Worm (Caenorhabditis elegans) whole organism, L1 larva: ENCODE data around the gene gap-2.
A peak's percentile ranks its signal among the peaks of the same experiment; 100 is the strongest.
"Not testable (repeated sequence)": the region's sequence is repeated elsewhere in the genome, so short reads cannot be mapped to it uniquely, and the experiment has no call there.

Experiments
- C04F5.9 ChIP-seq: sonication (generic microtip); optimal IDR thresholded peaks from 2 replicates; lab custom pipeline; 2016; ENCODE audit warnings: missing genetic modification characterization, missing compliant biosample characterization
- C16A3.4 ChIP-seq: fragments of 150-350 bp; optimal IDR thresholded peaks from 2 replicates; lab custom pipeline; 2014; ENCODE audit warnings: missing biosample characterization, missing genetic modification characterization
- F16B12.6 ChIP-seq: fragments of 150-350 bp; optimal IDR thresholded peaks from 2 replicates; lab custom pipeline; 2014; ENCODE audit warnings: missing biosample characterization, missing genetic modification characterization
- aha-1 ChIP-seq: fragments of 150-350 bp; optimal IDR thresholded peaks from 2 replicates; lab custom pipeline; 2014; ENCODE audit warnings: missing biosample characterization, missing genetic modification characterization
- aly-2 ChIP-seq: fragments of 150-350 bp; optimal IDR thresholded peaks from 2 replicates; lab custom pipeline; 2014; ENCODE audit warnings: missing biosample characterization, missing genetic modification characterization
- blmp-1 ChIP-seq: fragments of 150-350 bp; optimal IDR thresholded peaks from 2 replicates; lab custom pipeline; 2014; ENCODE audit warnings: missing biosample characterization, missing genetic modification characterization
- ceh-82 ChIP-seq, 3 experiments: fragments of 150-350 bp in 1 of 3; sonication (generic microtip) in 2 of 3; optimal IDR thresholded peaks; 2 replicates each; lab custom pipeline; 2014 to 2017; ENCODE audit warnings: missing biosample characterization in 3 of 3, missing genetic modification characterization in 3 of 3
- ceh-88 ChIP-seq: fragments of 200-800 bp; sonication (Bioruptor generic); IDR thresholded peaks from 2 replicates; pipeline ENCODE4 v1.3.6; 2022; ENCODE audit warnings: missing genetic modification characterization, missing compliant biosample characterization
- ceh-90 ChIP-seq: sonication (generic microtip); optimal IDR thresholded peaks from 2 replicates; lab custom pipeline; 2016; ENCODE audit warnings: missing genetic modification characterization, missing compliant biosample characterization
- dpl-1 ChIP-seq, 3 experiments: fragments of 150-350 bp in 2 of 3; sonication (generic microtip) in 1 of 3; optimal IDR thresholded peaks; 2 replicates each; lab custom pipeline; 2014 to 2017; ENCODE audit warnings: missing biosample characterization in 3 of 3, missing genetic modification characterization in 3 of 3, missing genetic modification reagents in 3 of 3
- egl-13 ChIP-seq: sonication (generic microtip); optimal IDR thresholded peaks from 2 replicates; lab custom pipeline; 2016; ENCODE audit warnings: missing genotype, missing genetic modification reagents, missing genetic modification characterization, missing compliant biosample characterization
- egl-27 ChIP-seq, 2 experiments: fragments of 150-350 bp in 1 of 2; sonication (generic microtip); optimal IDR thresholded peaks; 3 replicates each; lab custom pipeline; 2017 to 2018; ENCODE audit warnings: missing biosample characterization in 2 of 2, missing genetic modification characterization in 2 of 2, missing genetic modification reagents in 2 of 2
- fos-1 ChIP-seq: fragments of 150-350 bp; optimal IDR thresholded peaks from 2 replicates; lab custom pipeline; 2014; ENCODE audit warnings: missing biosample characterization, missing genetic modification characterization
- hlh-17 ChIP-seq: fragments of 200-800 bp; sonication (Bioruptor generic); optimal IDR thresholded peaks from 2 replicates; lab custom pipeline; 2018; ENCODE audit warnings: missing genetic modification characterization, mild to moderate bottlenecking, missing compliant biosample characterization, moderate library complexity, borderline replicate concordance
- isw-1 ChIP-seq: fragments of 200-800 bp; sonication (Bioruptor generic); IDR thresholded peaks from 2 replicates; pipeline ENCODE4 v1.3.6; 2022; ENCODE audit warnings: missing genetic modification characterization, missing compliant biosample characterization
- jun-1 ChIP-seq: fragments of 150-350 bp; optimal IDR thresholded peaks from 2 replicates; lab custom pipeline; 2014; ENCODE audit warnings: missing biosample characterization, missing genetic modification reagents, missing genetic modification characterization
- lin-14 ChIP-seq: fragments of 200-800 bp; sonication (Bioruptor generic); optimal IDR thresholded peaks from 2 replicates; lab custom pipeline; 2018; ENCODE audit warnings: mild to moderate bottlenecking, missing genetic modification characterization, moderate library complexity, missing compliant biosample characterization
- lin-15B ChIP-seq: fragments of 150-350 bp; sonication (generic microtip); optimal IDR thresholded peaks from 3 replicates; lab custom pipeline; 2014; ENCODE audit warnings: missing biosample characterization, missing genetic modification characterization
- lin-35 ChIP-seq, 2 experiments: fragments of 150-350 bp; optimal IDR thresholded peaks; 2 replicates each; lab custom pipeline; 2014; ENCODE audit warnings: missing biosample characterization in 2 of 2, missing genetic modification characterization in 2 of 2, missing genetic modification reagents in 2 of 2
- lir-3 ChIP-seq: sonication (generic microtip); optimal IDR thresholded peaks from 2 replicates; lab custom pipeline; 2016; ENCODE audit warnings: mild to moderate bottlenecking, missing genetic modification characterization, moderate library complexity, missing compliant biosample characterization; ENCODE audit not compliant: poor library complexity
- mef-2 ChIP-seq: fragments of 150-350 bp; optimal IDR thresholded peaks from 2 replicates; lab custom pipeline; 2014; ENCODE audit warnings: missing biosample characterization, missing genetic modification characterization
- mep-1 ChIP-seq: fragments of 150-350 bp; optimal IDR thresholded peaks from 2 replicates; lab custom pipeline; 2014; ENCODE audit warnings: missing biosample characterization, missing genetic modification characterization
- nhr-11 ChIP-seq: fragments of 150-350 bp; optimal IDR thresholded peaks from 2 replicates; lab custom pipeline; 2014; ENCODE audit warnings: missing biosample characterization, missing genetic modification characterization
- nhr-47 ChIP-seq: sonication (generic microtip); optimal IDR thresholded peaks from 2 replicates; lab custom pipeline; 2016; ENCODE audit warnings: mild to moderate bottlenecking, missing genetic modification characterization, moderate library complexity, missing compliant biosample characterization
- nhr-77 ChIP-seq: fragments of 150-350 bp; optimal IDR thresholded peaks from 2 replicates; lab custom pipeline; 2014; ENCODE audit warnings: missing biosample characterization, missing genetic modification characterization
- nhr-84 ChIP-seq: sonication (generic microtip); optimal IDR thresholded peaks from 2 replicates; lab custom pipeline; 2017; ENCODE audit warnings: missing biosample characterization, missing genetic modification characterization
- nhr-85 ChIP-seq: sonication (generic microtip); peaks from one replicate; lab custom pipeline; 2016; ENCODE audit warnings: missing genetic modification characterization, inconsistent platforms, missing compliant biosample characterization
- pag-3 ChIP-seq: sonication (generic microtip); optimal IDR thresholded peaks from 2 replicates; lab custom pipeline; 2017; ENCODE audit warnings: missing genetic modification characterization, mild to moderate bottlenecking, missing compliant biosample characterization, antibody characterized with exemption, borderline replicate concordance; ENCODE audit not compliant: insufficient read depth
- sox-4 ChIP-seq: sonication (generic microtip); optimal IDR thresholded peaks from 2 replicates; lab custom pipeline; 2016; ENCODE audit warnings: missing genetic modification characterization, missing compliant biosample characterization
- sptf-1 ChIP-seq: fragments of 150-350 bp; optimal IDR thresholded peaks from 2 replicates; lab custom pipeline; 2014; ENCODE audit warnings: missing biosample characterization, missing genetic modification characterization
- sup-37 ChIP-seq: fragments of 200-800 bp; sonication (Bioruptor generic); optimal IDR thresholded peaks from 2 replicates; lab custom pipeline; 2018; ENCODE audit warnings: mild to moderate bottlenecking, missing genetic modification characterization, missing compliant biosample characterization
- swsn-7 ChIP-seq: sonication (generic microtip); optimal IDR thresholded peaks from 2 replicates; lab custom pipeline; 2016; ENCODE audit warnings: missing genetic modification characterization, missing compliant biosample characterization
- tbx-2 ChIP-seq: sonication (generic microtip); optimal IDR thresholded peaks from 2 replicates; lab custom pipeline; 2016; ENCODE audit warnings: missing genetic modification characterization, missing compliant biosample characterization
- unc-30 ChIP-seq: sonication (generic microtip); optimal IDR thresholded peaks from 2 replicates; lab custom pipeline; 2017; ENCODE audit warnings: missing biosample characterization, missing genetic modification characterization
- unc-86 ChIP-seq: sonication (generic microtip); optimal IDR thresholded peaks from 2 replicates; lab custom pipeline; 2016; ENCODE audit warnings: missing genetic modification characterization, missing compliant biosample characterization
- unc-98 ChIP-seq: fragments of 200-800 bp; sonication (Bioruptor generic); IDR thresholded peaks from 2 replicates; pipeline ENCODE4 v1.3.6; 2022; ENCODE audit warnings: missing genetic modification characterization, missing compliant biosample characterization
- xbp-1 ChIP-seq: sonication (generic microtip); optimal IDR thresholded peaks from 2 replicates; lab custom pipeline; 2016; ENCODE audit warnings: missing genetic modification characterization, missing compliant biosample characterization
- zag-1 ChIP-seq: fragments of 150-350 bp; optimal IDR thresholded peaks from 2 replicates; lab custom pipeline; 2014; ENCODE audit warnings: missing biosample characterization, missing genetic modification characterization
- zip-4 ChIP-seq: fragments of 200-800 bp; sonication (Bioruptor generic); optimal IDR thresholded peaks from 2 replicates; lab custom pipeline; 2018; ENCODE audit warnings: mild to moderate bottlenecking, missing genetic modification characterization, moderate library complexity, missing compliant biosample characterization

Gene gap-2

ce11 chrX:9452483-9453198 is 19.6 kb upstream of the gap-2 start, which contains the start of gene ZK899.3:
Gene ZK899.3, plus strand, starts transcription at chrX:9453148.
- TF ChIP-seq nhr-84 (tag; lab: Kevin White, UChicago) (no peak), egl-13 (tag; lab: Kevin White, UChicago) (no peak), egl-27 (tag; optimal IDR thresholded peaks at IDR 0.05; lab: Kevin White, UChicago) (no peak), nhr-11 (no peak), sptf-1 (tag; lab: Kevin White, UChicago) (no peak), zip-4 (GFP tag; lab: Kevin White, UChicago) (no peak), unc-86 (tag; lab: Kevin White, UChicago) (no peak), swsn-7 (tag; lab: Kevin White, UChicago) (no peak), aly-2 (tag; lab: Kevin White, UChicago) (no peak), tbx-2 (tag; lab: Kevin White, UChicago) (no peak), unc-30 (tag; lab: Kevin White, UChicago) (no peak), lin-14 (GFP tag; lab: Kevin White, UChicago) (no peak), sup-37 (GFP tag; lab: Kevin White, UChicago) (no peak)

- TF ChIP-seq mep-1 (tag; lab: Kevin White, UChicago) (no peak), nhr-85 (peak; percentile 8), isw-1 (no peak), fos-1 (tag; lab: Kevin White, UChicago) (no peak)
These were observed 15.7 kb upstream of the gap-2 start for ce11 chrX:9456579-9456978.

ce11 chrX:9458142-9458541 is 14.1 kb upstream of the gap-2 start, which contains the start of gene tba-8:
Gene tba-8, minus strand, starts transcription at chrX:9458348.
- TF ChIP-seq hlh-17 (GFP tag; lab: Kevin White, UChicago) (no peak), zip-4 (GFP tag; lab: Kevin White, UChicago) (no peak), nhr-77 (tag; lab: Kevin White, UChicago) (no peak), tbx-2 (tag; lab: Kevin White, UChicago) (no peak), nhr-85 (peak; percentile 79), lin-14 (GFP tag; lab: Kevin White, UChicago) (peak; percentile 25), lin-15B (tag; lab: Kevin White, UChicago) (no peak), nhr-47 (tag; lab: Kevin White, UChicago) (no peak), zag-1 (tag; lab: Kevin White, UChicago) (no peak), blmp-1 (tag; lab: Kevin White, UChicago) (peak; percentile 19)

- not testable (repeated sequence) for TF ChIP-seq C04F5.9, aha-1, sptf-1 (tag; lab: Kevin White, UChicago)
These were observed 11.4 kb upstream of the gap-2 start, which contains the start of gene ZK899.5 for ce11 chrX:9460834-9461233. Gene ZK899.5, minus strand, starts transcription at chrX:9460934.

ce11 chrX:9463045-9463444 is 9.2 kb upstream of the gap-2 start, which contains the start of gene ZK899.6:
Gene ZK899.6, plus strand, starts transcription at chrX:9463345.
- not testable (repeated sequence) for TF ChIP-seq nhr-11; ceh-82 (tag; optimal IDR thresholded peaks at IDR 0.05; lab: Kevin White, UChicago); sptf-1 (tag; lab: Kevin White, UChicago)

ce11 chrX:9465722-9466132 is 6.5 kb upstream of the gap-2 start:
- peak; percentile 68 to 93 for TF ChIP-seq lin-35 (GFP tag; optimal IDR thresholded peaks at IDR 0.05; lab: Kevin White, UChicago)
- peak; percentile 85 for TF ChIP-seq aha-1 (tag; lab: Kevin White, UChicago)
- peak; percentile 99 for TF ChIP-seq fos-1 (tag; lab: Kevin White, UChicago)
- peak; percentile 94 for TF ChIP-seq sup-37 (GFP tag; lab: Kevin White, UChicago)
- peak; percentile 95 for TF ChIP-seq unc-86 (tag; lab: Kevin White, UChicago)
- TF ChIP-seq ceh-90 (tag; lab: Kevin White, UChicago), result peak; percentile 48
- peak; percentile 100 for TF ChIP-seq sox-4 (tag; lab: Kevin White, UChicago)
- TF ChIP-seq unc-98 (GFP tag; lab: Robert Waterston, UW), result peak; percentile 91
- peak; percentile 44 to 71 (median 64) for TF ChIP-seq dpl-1 (GFP tag; optimal IDR thresholded peaks at IDR 0.05; lab: Kevin White, UChicago)
- peak; percentile 98 for TF ChIP-seq xbp-1 (tag; lab: Kevin White, UChicago)
- peak; percentile 35 for TF ChIP-seq F16B12.6 (tag; lab: Kevin White, UChicago)
- TF ChIP-seq lir-3, result peak; percentile 94
- peak; percentile 99 for TF ChIP-seq swsn-7 (tag; lab: Kevin White, UChicago)
- TF ChIP-seq jun-1 (tag; lab: Kevin White, UChicago), result peak; percentile 100
- peak; percentile 99 for TF ChIP-seq C16A3.4
- peak; percentile 99 for TF ChIP-seq egl-13 (tag; lab: Kevin White, UChicago)
- TF ChIP-seq aly-2 (tag; lab: Kevin White, UChicago), result peak; percentile 99
- peak; percentile 97 for TF ChIP-seq ceh-88 (GFP tag; lab: Robert Waterston, UW)
- no peak for TF ChIP-seq sptf-1 (tag; lab: Kevin White, UChicago)
- TF ChIP-seq pag-3 (tag; lab: Kevin White, UChicago), result peak; percentile 17
- peak; percentile 66 for TF ChIP-seq mef-2 (tag; lab: Kevin White, UChicago)
